Fruit fly (Drosophila melanogaster): ENCODE data around the gene sty.
A peak's percentile ranks its signal among the peaks of the same experiment; 100 is the strongest.

DNA sequence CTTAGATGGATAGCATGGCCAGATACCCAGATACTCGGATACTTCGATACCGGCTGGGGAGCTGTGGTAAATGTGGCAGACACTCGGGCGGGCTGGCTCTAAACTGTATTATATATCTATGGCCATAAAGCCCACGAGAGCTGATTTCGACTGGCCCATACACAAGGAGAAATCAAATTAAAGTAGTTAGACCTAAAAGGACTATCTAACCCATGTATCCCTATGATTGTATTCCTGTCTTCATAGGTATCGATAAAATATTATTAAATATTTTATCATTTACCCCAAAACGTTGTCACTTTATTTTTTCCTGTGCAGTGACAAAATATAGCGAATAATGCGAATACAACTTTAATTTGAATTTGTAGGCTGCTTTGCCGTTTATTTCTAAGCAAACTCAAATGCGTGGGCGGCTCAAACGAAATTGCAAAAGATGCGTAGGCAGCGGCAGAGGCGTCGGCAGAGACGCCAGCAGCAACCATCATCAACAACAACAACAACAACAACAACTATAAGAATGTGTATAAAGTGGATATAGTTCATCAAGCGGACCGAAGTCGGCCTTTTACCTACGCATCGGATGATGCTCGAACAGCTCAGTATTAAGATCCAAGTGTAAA, 42.8 kb downstream of the sty start:
- TF ChIP-seq grn (GFP tag; optimal IDR thresholded peaks at IDR 0.05) (no peak), CG8359 (GFP tag; optimal IDR thresholded peaks at IDR 0.05; ENCODE audit: borderline replicate concordance) (no peak), phol (tag; optimal IDR thresholded peaks at IDR 0.05) (peak; percentile 17), sd (tag; optimal IDR thresholded peaks at IDR 0.05) (no peak), gem (tag; optimal IDR thresholded peaks at IDR 0.05) (peak; percentile 57), dan (GFP tag; IDR thresholded peaks at IDR 0.05) (no peak), pzg (GFP tag; optimal IDR thresholded peaks at IDR 0.05) (no peak), Bgb (GFP tag; IDR thresholded peaks at IDR 0.05; ENCODE audit: partially characterized antibody) (no peak)
